Worm (Caenorhabditis elegans): ENCODE results near the gene Y69E1A.3.

Y69E1A.3 gene

DNA sequence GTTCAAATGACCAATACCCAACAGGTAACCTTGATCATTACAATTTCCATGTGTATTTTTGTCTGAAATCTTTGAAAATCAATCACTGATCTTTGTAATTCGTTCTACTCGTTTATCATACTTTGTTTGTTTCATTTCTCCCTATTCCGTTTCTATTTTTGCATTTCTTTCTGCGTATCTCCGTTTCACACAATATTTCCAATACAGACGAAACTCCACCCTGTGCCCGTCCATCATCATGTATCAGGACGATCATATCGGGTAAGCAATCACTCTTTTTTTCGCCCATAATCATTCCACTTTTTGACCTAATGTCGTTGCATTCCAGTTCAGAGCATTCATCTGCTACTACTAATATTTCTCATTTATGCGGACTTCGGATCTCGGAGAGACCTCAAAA lies 42.4 kb upstream of the Y69E1A.3 start, which contains the start of gene pyk-2:
pyk-2 (plus strand) TSS at position 206 of the 400 bp plus-strand sequence.
- no peak for TF ChIP-seq daf-16 (GFP tag; optimal IDR thresholded peaks at IDR 0.05)
- peak; percentile 80 for TF ChIP-seq daf-16 (tag; optimal IDR thresholded peaks at IDR 0.05)
- peak in 1 of 2 experiments; percentile 37 for TF ChIP-seq mdl-1 (tag; optimal IDR thresholded peaks at IDR 0.05)
- peak; percentile 7 for TF ChIP-seq nhr-48 (tag; optimal IDR thresholded peaks at IDR 0.05)
- TF ChIP-seq dmd-8 (GFP tag; IDR thresholded peaks at IDR 0.05), result no peak
- TF ChIP-seq aly-2 (tag; optimal IDR thresholded peaks at IDR 0.05), result no peak
- no peak for TF ChIP-seq ztf-7 (tag; optimal IDR thresholded peaks at IDR 0.05)
- peak; percentile 41 for TF ChIP-seq nhr-77 (tag; optimal IDR thresholded peaks at IDR 0.05)
- TF ChIP-seq pqm-1 (tag; optimal IDR thresholded peaks at IDR 0.05), result peak; percentile 65
- TF ChIP-seq php-3 (GFP tag; IDR thresholded peaks at IDR 0.05), result 0 out of 2 replicates have a peak, but pooled peaks have one; percentile 39
- peak; percentile 63 for TF ChIP-seq hlh-30 (tag; optimal IDR thresholded peaks at IDR 0.05; ENCODE audit: insufficient read depth)
- TF ChIP-seq nhr-28 (tag; optimal IDR thresholded peaks at IDR 0.05), result peak; percentile 73
- TF ChIP-seq dve-1 (tag; optimal IDR thresholded peaks at IDR 0.05; ENCODE audit: insufficient read depth), result peak; percentile 77
- peak; percentile 36 for TF ChIP-seq T20F7.1 (GFP tag; optimal IDR thresholded peaks at IDR 0.05)
- peak; percentile 82 for TF ChIP-seq hlh-11 (tag; optimal IDR thresholded peaks at IDR 0.05)

DNA sequence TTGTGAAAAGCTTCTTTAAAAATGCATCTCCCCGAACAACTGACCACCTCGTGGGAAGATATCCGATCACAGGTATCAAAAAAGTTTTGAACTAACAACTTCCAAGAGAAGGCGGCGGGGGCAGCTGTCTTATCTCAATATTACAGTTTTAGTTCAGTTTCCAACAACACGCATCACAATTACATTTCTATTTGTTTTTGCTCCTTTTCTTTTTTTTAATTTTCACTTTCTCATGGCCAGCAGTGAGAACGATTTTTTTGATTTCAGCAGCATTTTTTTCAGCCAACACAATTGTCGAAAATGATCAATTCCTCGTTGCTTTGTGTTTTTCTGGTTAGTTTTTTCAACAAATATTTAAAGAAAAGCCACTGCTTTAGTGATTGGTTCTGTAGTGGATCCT lies 39.0 kb upstream of the Y69E1A.3 start, which contains the start of gene ZK593.2:
ZK593.2 (plus strand) TSS at position 301 of the 400 bp plus-strand sequence.
- TF ChIP-seq T20F7.1 (GFP tag; optimal IDR thresholded peaks at IDR 0.05) (no peak), mxl-2 (GFP tag; conservative IDR thresholded peaks at IDR 0.05) (0 out of 2 replicates have a peak, but pooled peaks have one; percentile 11), daf-16 (GFP tag; optimal IDR thresholded peaks at IDR 0.05) (no peak), daf-16 (tag; optimal IDR thresholded peaks at IDR 0.05) (peak; percentile 8), ama-1 (optimal IDR thresholded peaks at IDR 0.05) (peak; percentile 59), zfp-3 (GFP tag; conservative IDR thresholded peaks at IDR 0.05) (no peak), unc-130 (GFP tag; optimal IDR thresholded peaks at IDR 0.05) (no peak), dmd-6 (GFP tag; IDR thresholded peaks at IDR 0.05) (peak; percentile 7; the same call in 1 of the 2 replicates)

DNA sequence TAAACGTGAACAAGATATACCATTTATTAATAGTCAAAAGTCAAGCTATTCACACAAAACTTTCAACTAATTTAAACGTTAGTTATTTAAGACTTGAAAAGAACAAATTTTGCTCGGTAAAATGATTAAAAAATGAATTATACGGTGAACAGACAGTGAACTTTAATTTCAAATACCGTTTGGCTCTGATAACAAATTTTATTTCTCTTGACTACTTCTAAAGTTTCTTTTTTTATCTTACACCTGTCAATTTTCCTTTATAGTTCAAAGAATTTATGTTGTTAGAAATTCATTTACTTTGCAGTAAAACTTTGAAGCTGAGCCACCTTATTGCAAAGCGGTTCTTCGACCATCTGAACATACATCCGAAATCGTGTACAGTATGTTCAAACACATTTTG lies 36.7 kb upstream of the Y69E1A.3 start, which contains the start of gene ZK593.3:
ZK593.3 (plus strand) TSS at position 301 of the 400 bp plus-strand sequence.
- peak; percentile 29 for TF ChIP-seq dmd-6 (GFP tag; IDR thresholded peaks at IDR 0.05)
- TF ChIP-seq mdl-1 (tag; optimal IDR thresholded peaks at IDR 0.05), result no peak
- no peak for TF ChIP-seq fkh-10 (GFP tag; optimal IDR thresholded peaks at IDR 0.05)
- TF ChIP-seq nhr-25 (tag; optimal IDR thresholded peaks at IDR 0.05; ENCODE audit: borderline replicate concordance, insufficient read depth), result no peak
- TF ChIP-seq hif-1 (tag; optimal IDR thresholded peaks at IDR 0.05), result no peak
- TF ChIP-seq nhr-102 (tag; optimal IDR thresholded peaks at IDR 0.05), result no peak

DNA sequence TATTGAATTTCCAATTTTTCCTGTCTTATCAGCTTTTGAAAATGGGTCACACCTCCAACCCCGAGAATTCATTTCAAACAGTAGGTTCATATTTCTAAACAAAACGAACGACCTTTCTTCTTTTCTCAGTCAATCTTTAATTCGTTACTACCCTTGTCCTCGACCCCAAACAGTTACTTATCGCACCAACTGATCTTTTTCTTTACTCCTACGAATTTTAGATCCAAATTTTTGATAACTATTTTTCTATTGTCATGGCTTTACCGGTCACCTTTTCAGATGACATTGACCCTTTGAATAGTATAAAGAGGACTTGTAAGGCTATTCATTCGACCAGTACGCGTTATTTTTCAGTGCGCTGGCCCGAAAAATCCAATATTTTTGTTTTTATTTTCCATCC lies 36.0 kb upstream of the Y69E1A.3 start:
- TF ChIP-seq zfp-2 (tag; optimal IDR thresholded peaks at IDR 0.05), result no peak
- TF ChIP-seq ama-1 (optimal IDR thresholded peaks at IDR 0.05), result no peak
- TF ChIP-seq duxl-1 (tag; optimal IDR thresholded peaks at IDR 0.05; ENCODE audit: poor library complexity), result no peak
- no peak for TF ChIP-seq Y75B8A.6 (GFP tag; IDR thresholded peaks at IDR 0.05)
- TF ChIP-seq ctbp-1 (GFP tag; IDR thresholded peaks at IDR 0.05), result no peak
- TF ChIP-seq nhr-11 (tag; optimal IDR thresholded peaks at IDR 0.05), result no peak
- TF ChIP-seq dmd-6 (GFP tag; IDR thresholded peaks at IDR 0.05), result no peak
- TF ChIP-seq F10B5.3 (tag; optimal IDR thresholded peaks at IDR 0.05), result no peak
- no peak for TF ChIP-seq hlh-11 (tag; optimal IDR thresholded peaks at IDR 0.05)

DNA sequence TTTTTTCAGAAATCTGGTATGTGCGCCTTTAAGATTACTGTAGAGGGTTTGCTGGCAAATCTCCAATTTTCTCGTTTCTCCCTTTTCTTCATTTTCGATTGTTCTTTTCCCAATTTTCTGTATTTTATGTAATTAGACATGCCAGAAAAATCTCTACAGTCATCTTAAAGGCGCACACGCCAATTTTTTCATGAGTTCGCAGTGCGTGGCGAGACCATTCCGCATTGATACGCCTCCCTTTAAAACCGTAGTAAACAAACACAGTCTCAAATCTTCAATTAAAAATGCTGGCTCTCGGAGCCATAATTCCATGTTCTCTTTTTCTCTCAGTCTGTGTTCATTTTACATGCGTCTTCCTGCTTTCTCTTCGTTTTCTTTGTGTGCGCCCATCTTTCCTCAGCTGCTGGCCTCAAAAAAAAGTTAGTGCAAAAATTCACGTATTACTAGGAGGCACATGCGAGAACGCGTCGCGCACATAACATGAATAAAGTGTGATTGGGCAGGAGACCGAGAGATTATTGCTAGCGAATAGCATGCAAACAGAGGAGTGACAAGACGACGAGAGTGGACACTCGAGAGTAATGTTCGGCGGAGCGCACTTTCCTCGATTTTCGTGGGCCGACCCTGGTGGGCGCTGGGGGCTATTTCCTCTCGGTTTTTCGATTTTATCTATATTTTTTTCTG lies 33.1 kb upstream of the Y69E1A.3 start:
- TF ChIP-seq ceh-62 (tag; optimal IDR thresholded peaks at IDR 0.05), result no peak
- no peak for TF ChIP-seq Y5F2A.4 (GFP tag; optimal IDR thresholded peaks at IDR 0.05)
- TF ChIP-seq daf-16 (GFP tag; optimal IDR thresholded peaks at IDR 0.05), result peak in 1 of 2 experiments; percentile 35
- TF ChIP-seq daf-16 (tag; optimal IDR thresholded peaks at IDR 0.05), result peak; percentile 62
- TF ChIP-seq saeg-2 (GFP tag; IDR thresholded peaks at IDR 0.05), result no peak
- TF ChIP-seq nhr-25 (tag; optimal IDR thresholded peaks at IDR 0.05; ENCODE audit: borderline replicate concordance, insufficient read depth), result no peak
- TF ChIP-seq ZK337.2 (GFP tag; IDR thresholded peaks at IDR 0.05), result no peak
- TF ChIP-seq lim-7 (GFP tag; IDR thresholded peaks at IDR 0.05), result no peak
- TF ChIP-seq daf-12 (tag; optimal IDR thresholded peaks at IDR 0.05), result no peak
- TF ChIP-seq ceh-20 (GFP tag; IDR thresholded peaks at IDR 0.05), result peak; percentile 53; the same call in 1 of the 2 replicates
- TF ChIP-seq R02D3.7 (tag; optimal IDR thresholded peaks at IDR 0.05), result no peak
- peak; percentile 25 to 90 for TF ChIP-seq mdl-1 (tag; optimal IDR thresholded peaks at IDR 0.05)
- no peak for TF ChIP-seq zfp-3 (GFP tag; conservative IDR thresholded peaks at IDR 0.05)
- TF ChIP-seq nhr-28 (tag; optimal IDR thresholded peaks at IDR 0.05), result peak; percentile 76
- no peak for TF ChIP-seq zag-1 (tag; optimal IDR thresholded peaks at IDR 0.05)
- TF ChIP-seq skn-1 (tag; optimal IDR thresholded peaks at IDR 0.05), result no peak
- TF ChIP-seq F44E2.7 (GFP tag; IDR thresholded peaks at IDR 0.05), result no peak
- TF ChIP-seq ctbp-1 (GFP tag; IDR thresholded peaks at IDR 0.05), result peak; percentile 75
- peak; percentile 53 for TF ChIP-seq nhr-77 (tag; optimal IDR thresholded peaks at IDR 0.05)

All from whole organism, L4 larva.